Fruit fly (Drosophila melanogaster) whole organism, pupa: ENCODE data around the gene Dpm1.

Experiments
- CG10348 ChIP-seq: fragments of 200-800 bp; sonication (Bioruptor generic); IDR thresholded peaks from 2 replicates; pipeline ENCODE4 v1.3.6; 2022; ENCODE audit warnings: missing biosample characterization, missing genetic modification characterization
- CG14655 ChIP-seq: fragments of 200-800 bp; sonication (Bioruptor generic); optimal IDR thresholded peaks from 3 replicates; lab custom pipeline; 2017; ENCODE audit warnings: mild to moderate bottlenecking, missing biosample characterization, missing genetic modification reagents, missing genetic modification characterization
- CG17806 ChIP-seq: fragments of 200-800 bp; sonication (Bioruptor generic); optimal IDR thresholded peaks from 2 replicates; lab custom pipeline; 2018; ENCODE audit warnings: missing biosample characterization, mild to moderate bottlenecking, missing genetic modification characterization, moderate library complexity

The Dpm1 gene

DNA sequence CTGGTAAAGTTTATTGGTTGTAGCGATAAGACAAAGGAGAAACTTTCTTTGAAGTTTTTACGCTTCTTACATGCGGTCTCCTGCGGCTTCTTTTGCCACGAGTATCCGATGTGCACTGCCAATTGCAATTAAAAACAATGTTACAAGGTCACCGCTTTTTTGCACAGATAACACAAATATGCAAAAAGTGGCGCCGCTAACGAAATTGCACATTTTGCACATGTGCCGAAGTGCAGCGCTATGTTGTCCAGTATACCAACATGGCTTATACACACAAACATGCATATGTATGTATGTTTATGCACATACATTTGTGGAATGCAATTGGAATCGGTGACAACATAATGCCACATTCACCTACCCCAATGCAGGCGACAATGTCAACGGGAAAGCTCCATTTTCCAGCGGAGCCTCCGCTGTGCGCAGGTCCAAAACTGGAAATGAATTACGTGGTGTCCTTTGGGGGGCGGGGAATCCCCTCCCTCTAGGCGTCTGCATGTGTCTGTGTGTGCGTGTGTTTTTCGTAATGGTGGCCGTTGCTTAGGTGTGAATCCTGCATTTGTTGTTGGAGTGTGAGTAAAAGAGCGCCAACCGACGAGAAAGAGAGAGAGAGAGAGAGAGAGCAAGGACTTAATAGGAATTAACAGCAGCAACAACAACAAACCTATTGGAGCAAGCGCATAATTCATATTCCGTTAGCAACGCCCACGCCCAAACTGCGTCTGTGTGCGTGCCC lies 46.8 kb downstream of the Dpm1 start:
- no peak for TF ChIP-seq CG17806 (tag; lab: Kevin White, UChicago)
- TF ChIP-seq CG10348 (GFP tag; lab: Robert Waterston, UW) = no peak
- no peak for TF ChIP-seq CG14655 (GFP tag; lab: Kevin White, UChicago)
- TF ChIP-seq, all 21 proteins: peak for 0
